Worm (Caenorhabditis elegans) whole organism, L4 larva: ENCODE measurements around the gene rpia-1.

Experiments
- D1046.2 ChIP-seq: fragments of 200-800 bp; sonication (Bioruptor generic); IDR thresholded peaks from 2 replicates; pipeline ENCODE4 v1.3.6; 2022; ENCODE audit warnings: missing genetic modification characterization, missing compliant biosample characterization
- F26F4.8 ChIP-seq: fragments of 200-800 bp; sonication (Bioruptor generic); conservative IDR thresholded peaks from 2 replicates; pipeline ENCODE4 v1.3.6; 2022; ENCODE audit warnings: missing genetic modification characterization, missing compliant biosample characterization
- T20F7.1 ChIP-seq: fragments of 200-800 bp; sonication (Bioruptor generic); optimal IDR thresholded peaks from 2 replicates; lab custom pipeline; 2018; ENCODE audit warnings: mild to moderate bottlenecking, missing genetic modification characterization, missing compliant biosample characterization
- Y105C5A.15 ChIP-seq: fragments of 200-800 bp; sonication (Bioruptor generic); IDR thresholded peaks from 2 replicates; pipeline ENCODE4 v1.3.6; 2022; ENCODE audit warnings: missing genetic modification characterization, missing compliant biosample characterization
- Y5F2A.4 ChIP-seq: fragments of 200-800 bp; sonication (Bioruptor generic); optimal IDR thresholded peaks from 2 replicates; lab custom pipeline; 2018; ENCODE audit warnings: mild to moderate bottlenecking, missing genetic modification characterization, missing compliant biosample characterization
- Y75B8A.6 ChIP-seq: fragments of 200-800 bp; sonication (Bioruptor generic); IDR thresholded peaks from 2 replicates; pipeline ENCODE4 v1.3.6; 2022; ENCODE audit warnings: missing genetic modification reagents, missing genetic modification characterization, missing compliant biosample characterization
- aha-1 ChIP-seq: fragments of 150-350 bp; peaks from one replicate; lab custom pipeline; 2014; ENCODE audit warnings: missing biosample characterization, missing genetic modification characterization
- ama-1 ChIP-seq: fragments of 150-350 bp; optimal IDR thresholded peaks from 2 replicates; lab custom pipeline; 2014; ENCODE audit warnings: inconsistent platforms, mixed read lengths
- ceh-20 ChIP-seq: fragments of 200-800 bp; sonication (Bioruptor generic); IDR thresholded peaks from 2 replicates; pipeline ENCODE4 v1.3.6; 2022; ENCODE audit warnings: missing genetic modification reagents, missing genetic modification characterization, missing compliant biosample characterization
- ces-1 ChIP-seq: fragments of 150-350 bp; sonication (generic microtip); optimal IDR thresholded peaks from 4 replicates; lab custom pipeline; 2014; ENCODE audit warnings: missing biosample characterization, missing genetic modification reagents, missing genetic modification characterization
- cey-2 ChIP-seq: sonication (generic microtip); optimal IDR thresholded peaks from 3 replicates; lab custom pipeline; 2017; ENCODE audit warnings: missing genetic modification characterization, mild to moderate bottlenecking, missing compliant biosample characterization, antibody characterized with exemption, borderline replicate concordance; ENCODE audit not compliant: insufficient read depth
- ctbp-1 ChIP-seq: fragments of 200-800 bp; sonication (Bioruptor generic); IDR thresholded peaks from 2 replicates; pipeline ENCODE4 v1.3.6; 2022; ENCODE audit warnings: missing genetic modification reagents, missing genetic modification characterization, missing compliant biosample characterization
- daf-12 ChIP-seq: fragments of 150-350 bp; optimal IDR thresholded peaks from 2 replicates; lab custom pipeline; 2014; ENCODE audit warnings: missing biosample characterization, missing genetic modification reagents, missing genetic modification characterization
- daf-16 ChIP-seq, 3 experiments: sonication (generic microtip); optimal IDR thresholded peaks; 2 replicates each; lab custom pipeline; 2016 to 2017; ENCODE audit warnings: missing genetic modification characterization in 3 of 3, missing genetic modification reagents in 3 of 3, mild to moderate bottlenecking in 2 of 3, missing compliant biosample characterization in 2 of 3, missing biosample characterization in 1 of 3, moderate library complexity in 1 of 3
- daf-19 ChIP-seq: fragments of 200-800 bp; sonication (Bioruptor generic); conservative IDR thresholded peaks from 2 replicates; pipeline ENCODE4 v1.3.6; 2022; ENCODE audit warnings: missing genetic modification characterization, missing compliant biosample characterization
- daf-8 ChIP-seq: fragments of 200-800 bp; sonication (Bioruptor generic); IDR thresholded peaks from 2 replicates; pipeline ENCODE4 v1.3.6; 2022; ENCODE audit warnings: missing genetic modification characterization, missing compliant biosample characterization
- dmd-9 ChIP-seq: fragments of 200-800 bp; sonication (Bioruptor generic); IDR thresholded peaks from 2 replicates; pipeline ENCODE4 v1.3.6; 2022; ENCODE audit warnings: missing genetic modification reagents, missing genetic modification characterization, missing compliant biosample characterization
- dpl-1 ChIP-seq: fragments of 150-350 bp; optimal IDR thresholded peaks from 2 replicates; lab custom pipeline; 2014; ENCODE audit warnings: missing biosample characterization, missing genetic modification reagents, missing genetic modification characterization
- dve-1 ChIP-seq: sonication (generic microtip); optimal IDR thresholded peaks from 2 replicates; lab custom pipeline; 2017; ENCODE audit warnings: antibody characterized with exemption, mild to moderate bottlenecking, missing genetic modification characterization, missing compliant biosample characterization; ENCODE audit not compliant: insufficient read depth
- egl-27 ChIP-seq: sonication (generic microtip); optimal IDR thresholded peaks from 3 replicates; lab custom pipeline; 2017; ENCODE audit warnings: missing biosample characterization, missing genetic modification reagents, missing genetic modification characterization
- fkh-10 ChIP-seq: fragments of 150-350 bp; optimal IDR thresholded peaks from 2 replicates; lab custom pipeline; 2014; ENCODE audit warnings: missing biosample characterization, missing genetic modification reagents, missing genetic modification characterization
- fos-1 ChIP-seq: fragments of 150-350 bp; optimal IDR thresholded peaks from 2 replicates; lab custom pipeline; 2014; ENCODE audit warnings: missing biosample characterization, missing genetic modification characterization
- gei-8 ChIP-seq: fragments of 200-800 bp; sonication (Bioruptor generic); optimal IDR thresholded peaks from 2 replicates; lab custom pipeline; 2018; ENCODE audit warnings: mild to moderate bottlenecking, missing genetic modification characterization, missing compliant biosample characterization
- hlh-11 ChIP-seq: fragments of 200-800 bp; sonication (Bioruptor generic); optimal IDR thresholded peaks from 2 replicates; lab custom pipeline; 2018; ENCODE audit warnings: mild to moderate bottlenecking, missing genetic modification characterization, missing compliant biosample characterization
- lim-7 ChIP-seq: fragments of 200-800 bp; sonication (Bioruptor generic); IDR thresholded peaks from 2 replicates; pipeline ENCODE4 v1.3.6; 2022; ENCODE audit warnings: missing genetic modification characterization, missing compliant biosample characterization
- lin-1 ChIP-seq: fragments of 200-800 bp; sonication (Bioruptor generic); IDR thresholded peaks from 2 replicates; pipeline ENCODE4 v1.3.6; 2022; ENCODE audit warnings: missing genetic modification reagents, missing genetic modification characterization, missing compliant biosample characterization
- lin-29 ChIP-seq: fragments of 200-800 bp; sonication (Bioruptor generic); IDR thresholded peaks from 2 replicates; pipeline ENCODE4 v1.3.6; 2022; ENCODE audit warnings: missing genetic modification reagents, missing genetic modification characterization, missing compliant biosample characterization
- lin-38 ChIP-seq: fragments of 200-800 bp; sonication (Bioruptor generic); IDR thresholded peaks from 2 replicates; pipeline ENCODE4 v1.3.6; 2022; ENCODE audit warnings: missing genetic modification reagents, missing genetic modification characterization, missing compliant biosample characterization
- lin-39 ChIP-seq: fragments of 150-350 bp; optimal IDR thresholded peaks from 2 replicates; lab custom pipeline; 2014; ENCODE audit warnings: missing biosample characterization, missing genetic modification reagents, missing genetic modification characterization
- lir-3 ChIP-seq: sonication (generic microtip); optimal IDR thresholded peaks from 2 replicates; lab custom pipeline; 2016; ENCODE audit warnings: mild to moderate bottlenecking, missing genetic modification characterization, missing compliant biosample characterization
- madf-9 ChIP-seq: fragments of 200-800 bp; sonication (Bioruptor generic); conservative IDR thresholded peaks from 2 replicates; pipeline ENCODE4 v1.3.6; 2022; ENCODE audit warnings: missing genetic modification reagents, missing genetic modification characterization, missing compliant biosample characterization
- mdl-1 ChIP-seq, 2 experiments: fragments of 150-350 bp in 1 of 2; sonication (generic microtip) in 1 of 2; optimal IDR thresholded peaks; 2 replicates each; lab custom pipeline; 2014 to 2017; ENCODE audit warnings: missing biosample characterization in 2 of 2, missing genetic modification characterization in 2 of 2
- mxl-3 ChIP-seq: fragments of 200-800 bp; sonication (Bioruptor generic); optimal IDR thresholded peaks from 2 replicates; lab custom pipeline; 2018; ENCODE audit warnings: mild to moderate bottlenecking, missing genetic modification characterization, missing compliant biosample characterization
- nhr-102 ChIP-seq: sonication (generic microtip); optimal IDR thresholded peaks from 2 replicates; lab custom pipeline; 2016; ENCODE audit warnings: mild to moderate bottlenecking, missing genetic modification characterization, moderate library complexity, missing compliant biosample characterization
- nhr-111 ChIP-seq: fragments of 200-800 bp; sonication (Bioruptor generic); optimal IDR thresholded peaks from 2 replicates; lab custom pipeline; 2018; ENCODE audit warnings: mild to moderate bottlenecking, missing genetic modification characterization, missing compliant biosample characterization
- nhr-237 ChIP-seq: sonication (generic microtip); optimal IDR thresholded peaks from 2 replicates; lab custom pipeline; 2017; ENCODE audit warnings: missing biosample characterization, missing genetic modification characterization
- nhr-25 ChIP-seq: sonication (generic microtip); optimal IDR thresholded peaks from 2 replicates; lab custom pipeline; 2017; ENCODE audit warnings: missing genetic modification characterization, mild to moderate bottlenecking, missing compliant biosample characterization, antibody characterized with exemption, moderate library complexity, borderline replicate concordance; ENCODE audit not compliant: insufficient read depth
- nhr-41 ChIP-seq: fragments of 200-800 bp; sonication (Bioruptor generic); IDR thresholded peaks from 2 replicates; pipeline ENCODE4 v1.3.6; 2022; ENCODE audit warnings: missing genetic modification reagents, missing genetic modification characterization, missing compliant biosample characterization
- nhr-6 ChIP-seq: fragments of 150-350 bp; optimal IDR thresholded peaks from 2 replicates; lab custom pipeline; 2014; ENCODE audit warnings: missing biosample characterization, missing genetic modification characterization
- nhr-76 ChIP-seq: fragments of 150-350 bp; optimal IDR thresholded peaks from 2 replicates; lab custom pipeline; 2014; ENCODE audit warnings: missing biosample characterization, missing genetic modification characterization
- pqm-1 ChIP-seq: sonication (generic microtip); optimal IDR thresholded peaks from 2 replicates; lab custom pipeline; 2017; ENCODE audit warnings: missing biosample characterization, missing genetic modification characterization
- rbr-2 ChIP-seq: sonication (generic microtip); optimal IDR thresholded peaks from 2 replicates; lab custom pipeline; 2016; ENCODE audit warnings: missing genotype, missing genetic modification characterization, missing compliant biosample characterization
- set-16 ChIP-seq: fragments of 200-800 bp; sonication (Bioruptor generic); IDR thresholded peaks from 2 replicates; pipeline ENCODE4 v1.3.6; 2022; ENCODE audit warnings: missing genetic modification reagents, missing genetic modification characterization, missing compliant biosample characterization
- snpc-4 ChIP-seq: fragments of 150-350 bp; optimal IDR thresholded peaks from 2 replicates; lab custom pipeline; 2014; ENCODE audit warnings: missing biosample characterization, missing genetic modification characterization
- tag-97 ChIP-seq: fragments of 200-800 bp; sonication (Bioruptor generic); IDR thresholded peaks from 2 replicates; pipeline ENCODE4 v1.3.6; 2022; ENCODE audit warnings: missing genetic modification characterization, missing compliant biosample characterization
- unc-39 ChIP-seq: sonication (generic microtip); optimal IDR thresholded peaks from 2 replicates; lab custom pipeline; 2017; ENCODE audit warnings: missing biosample characterization, missing genetic modification characterization
- vab-7 ChIP-seq: fragments of 200-800 bp; sonication (Bioruptor generic); IDR thresholded peaks from 2 replicates; pipeline ENCODE4 v1.3.6; 2022; ENCODE audit warnings: missing genetic modification reagents, missing genetic modification characterization, missing compliant biosample characterization
- zag-1 ChIP-seq: fragments of 150-350 bp; optimal IDR thresholded peaks from 2 replicates; lab custom pipeline; 2014; ENCODE audit warnings: missing biosample characterization, missing genetic modification characterization
- zip-2 ChIP-seq: fragments of 150-350 bp; optimal IDR thresholded peaks from 2 replicates; lab custom pipeline; 2014; ENCODE audit warnings: missing biosample characterization, missing genetic modification characterization
- ztf-7 ChIP-seq: fragments of 150-350 bp; optimal IDR thresholded peaks from 2 replicates; lab custom pipeline; 2014; ENCODE audit warnings: missing biosample characterization, missing genetic modification characterization

Gene rpia-1

DNA sequence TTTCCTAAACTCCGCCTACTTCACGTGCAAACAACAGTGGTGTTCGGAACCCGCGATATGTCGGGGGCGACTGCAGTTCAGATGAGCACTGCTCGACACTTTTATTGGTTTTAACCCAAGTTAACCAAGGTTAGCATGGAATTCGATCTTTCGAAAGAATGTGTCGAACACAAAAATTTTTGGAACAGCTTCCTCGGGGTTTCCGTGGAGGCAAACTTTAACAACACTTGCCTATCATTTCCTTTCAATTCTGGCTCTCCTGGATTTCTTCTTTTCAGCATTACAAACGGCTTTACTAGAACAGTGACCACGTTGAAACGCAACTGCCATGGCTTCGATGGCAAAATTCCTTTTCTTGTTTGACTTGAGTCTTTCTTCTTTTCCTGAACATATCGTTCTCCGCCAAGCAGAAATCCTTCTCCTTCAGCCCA is 18.4 kb downstream of the rpia-1 start (continued):
- peak; percentile 97 for TF ChIP-seq dve-1 (tag; lab: Kevin White, UChicago)
- peak; percentile 50 to 53 for TF ChIP-seq daf-16 (GFP tag; optimal IDR thresholded peaks at IDR 0.05; lab: Kevin White, UChicago)
- TF ChIP-seq daf-16 (tag; optimal IDR thresholded peaks at IDR 0.05; lab: Kevin White, UChicago) = peak; percentile 78
- peak; percentile 68 for TF ChIP-seq lin-38 (GFP tag; lab: Robert Waterston, UW)
- TF ChIP-seq ztf-7 = peak; percentile 38
- TF ChIP-seq snpc-4 = peak; percentile 88
- peak; percentile 22 for TF ChIP-seq egl-27
- TF ChIP-seq mxl-3 (GFP tag; lab: Kevin White, UChicago) = peak; percentile 68
- TF ChIP-seq rbr-2 = peak; percentile 39
- peak; percentile 33 for TF ChIP-seq dpl-1
- TF ChIP-seq nhr-237 (tag; lab: Kevin White, UChicago) = no peak
- TF ChIP-seq D1046.2 = 0 out of 2 replicates have a peak, but pooled peaks have one; percentile 58
- TF ChIP-seq tag-97 = no peak

ce11 chrIII:7142172-7142601 is 19.3 kb downstream of the rpia-1 start:
- TF ChIP-seq nhr-25 (no peak), T20F7.1 (GFP tag; lab: Kevin White, UChicago) (no peak), F26F4.8 (no peak), unc-39 (tag; lab: Kevin White, UChicago) (no peak), ama-1 (lab: Kevin White, UChicago) (peak; percentile 85), Y5F2A.4 (no peak), zag-1 (tag; lab: Kevin White, UChicago) (no peak), daf-8 (GFP tag; lab: Robert Waterston, UW) (no peak), daf-12 (no peak), Y105C5A.15 (GFP tag; lab: Robert Waterston, UW) (0 out of 2 replicates have a peak, but pooled peaks have one; percentile 58), lin-29 (no peak), aha-1 (tag; lab: Kevin White, UChicago) (no peak), nhr-102 (tag; lab: Kevin White, UChicago) (peak; percentile 55), hlh-11 (tag; lab: Kevin White, UChicago) (peak; percentile 40), Y75B8A.6 (GFP tag; lab: Robert Waterston, UW) (no peak), mdl-1 (tag; optimal IDR thresholded peaks at IDR 0.05; lab: Kevin White, UChicago) (no peak), nhr-237 (tag; lab: Kevin White, UChicago) (no peak), nhr-76 (tag; lab: Kevin White, UChicago) (no peak), zip-2 (tag; lab: Kevin White, UChicago) (no peak), set-16 (GFP tag; lab: Robert Waterston, UW) (no peak), pqm-1 (tag; lab: Kevin White, UChicago) (no peak), fos-1 (tag; lab: Kevin White, UChicago) (no peak), ces-1 (no peak), dve-1 (tag; lab: Kevin White, UChicago) (peak; percentile 51), cey-2 (tag; lab: Kevin White, UChicago) (no peak), lir-3 (tag; lab: Kevin White, UChicago) (no peak), lin-39 (tag; lab: Kevin White, UChicago) (no peak), nhr-111 (GFP tag; lab: Kevin White, UChicago) (peak; percentile 27), ceh-20 (no peak), daf-19 (GFP tag; lab: Robert Waterston, UW) (0 out of 2 replicates have a peak, but pooled peaks have one; percentile 56), lin-1 (GFP tag; lab: Robert Waterston, UW) (0 out of 2 replicates have a peak, but pooled peaks have one; percentile 6), dmd-9 (GFP tag; lab: Robert Waterston, UW) (no peak), madf-9 (GFP tag; lab: Robert Waterston, UW) (no peak), daf-16 (GFP tag; optimal IDR thresholded peaks at IDR 0.05; lab: Kevin White, UChicago) (peak in 1 of 2 experiments; percentile 9), daf-16 (tag; optimal IDR thresholded peaks at IDR 0.05; lab: Kevin White, UChicago) (peak; percentile 59), lim-7 (no peak), fkh-10 (GFP tag; lab: Kevin White, UChicago) (no peak), nhr-41 (GFP tag; lab: Robert Waterston, UW) (0 out of 2 replicates have a peak, but pooled peaks have one; percentile 26), gei-8 (GFP tag; lab: Kevin White, UChicago) (no peak), ctbp-1 (no peak), vab-7 (GFP tag; lab: Robert Waterston, UW) (no peak), nhr-6 (tag; lab: Kevin White, UChicago) (peak; percentile 26)
